Fruit fly (Drosophila melanogaster) whole organism: ENCODE data around the gene CG14455.
"Not testable (repeated sequence)": the region's sequence is repeated elsewhere in the genome, so short reads cannot be mapped to it uniquely, and the experiment has no call there.

Experiments
- CG8478 ChIP-seq: fragments of >200 bp; optimal IDR thresholded peaks from 2 replicates; lab custom pipeline; 2018; ENCODE audit warnings: inconsistent platforms
- EcR ChIP-seq, 2 experiments: fragments of >200 bp; optimal IDR thresholded peaks; 2 replicates each; lab custom pipeline; 2017; ENCODE audit warnings: missing biosample characterization in 2 of 2, missing genetic modification characterization in 2 of 2, missing genetic modification reagents in 2 of 2
- pan ChIP-seq: fragments of >200 bp; optimal IDR thresholded peaks from 2 replicates; lab custom pipeline; 2017
- psq ChIP-seq: fragments of >200 bp; optimal IDR thresholded peaks from 2 replicates; lab custom pipeline; 2017

- not testable (repeated sequence) for TF ChIP-seq psq; EcR (GFP tag; optimal IDR thresholded peaks at IDR 0.05; lab: Kevin White, UChicago); CG8478 (lab: Kevin White, UChicago); pan
Observed at dm6 chr3L:22692428-22692827, 5.5 kb upstream of the CG14455 start, which contains the start of gene CG14454.
